Worm (Caenorhabditis elegans) whole organism, late embryonic: Measurements from ENCODE around the gene F58E2.2.

ENCODE experiments used
- ama-1 ChIP-seq: fragments of 150-350 bp; optimal IDR thresholded peaks from 2 replicates; lab custom pipeline; 2014
- ceh-18 ChIP-seq: sonication (generic microtip); optimal IDR thresholded peaks from 2 replicates; lab custom pipeline; 2016; ENCODE audit warnings: missing genetic modification characterization, missing compliant biosample characterization
- dve-1 ChIP-seq: sonication (generic microtip); optimal IDR thresholded peaks from 2 replicates; lab custom pipeline; 2017; ENCODE audit warnings: antibody characterized with exemption, mild to moderate bottlenecking, missing genetic modification characterization, missing compliant biosample characterization
- ets-4 ChIP-seq: sonication (generic microtip); optimal IDR thresholded peaks from 2 replicates; lab custom pipeline; 2016; ENCODE audit warnings: missing genetic modification characterization, missing compliant biosample characterization
- fkh-10 ChIP-seq: fragments of 150-350 bp; optimal IDR thresholded peaks from 2 replicates; lab custom pipeline; 2014; ENCODE audit warnings: missing biosample characterization, missing genetic modification reagents, missing genetic modification characterization
- gmeb-2 ChIP-seq: sonication (generic microtip); optimal IDR thresholded peaks from 2 replicates; lab custom pipeline; 2016; ENCODE audit warnings: missing genetic modification characterization, inconsistent platforms, missing compliant biosample characterization
- hlh-13 ChIP-seq: fragments of 200-800 bp; sonication (Bioruptor generic); optimal IDR thresholded peaks from 2 replicates; lab custom pipeline; 2018; ENCODE audit warnings: mild to moderate bottlenecking, missing genetic modification characterization, missing compliant biosample characterization
- npax-4 ChIP-seq: sonication (generic microtip); optimal IDR thresholded peaks from 2 replicates; lab custom pipeline; 2016; ENCODE audit warnings: missing genetic modification characterization, missing compliant biosample characterization
- pqm-1 ChIP-seq: sonication (generic microtip); optimal IDR thresholded peaks from 2 replicates; lab custom pipeline; 2016; ENCODE audit warnings: missing genetic modification characterization, missing compliant biosample characterization
- pros-1 ChIP-seq: fragments of 150-350 bp; optimal IDR thresholded peaks from 2 replicates; lab custom pipeline; 2014; ENCODE audit warnings: missing biosample characterization, missing genetic modification reagents, missing genetic modification characterization
- ttx-3 ChIP-seq: sonication (generic microtip); optimal IDR thresholded peaks from 2 replicates; lab custom pipeline; 2016; ENCODE audit warnings: missing genetic modification reagents, missing genetic modification characterization, missing compliant biosample characterization
- unc-42 ChIP-seq: sonication (generic microtip); optimal IDR thresholded peaks from 2 replicates; lab custom pipeline; 2016; ENCODE audit warnings: missing genotype, missing genetic modification characterization, missing compliant biosample characterization

ce11 chrIV:3517582-3517981 lies 47.7 kb downstream of the F58E2.2 start:
- TF ChIP-seq npax-4, result no peak
- no peak for TF ChIP-seq pros-1 (tag; lab: Kevin White, UChicago)
- TF ChIP-seq ets-4 (tag; lab: Kevin White, UChicago), result no peak
- no peak for TF ChIP-seq gmeb-2 (tag; lab: Kevin White, UChicago)
- TF ChIP-seq ama-1 (lab: Kevin White, UChicago), result no peak
- no peak for TF ChIP-seq fkh-10 (GFP tag; lab: Kevin White, UChicago)
- no peak for TF ChIP-seq ceh-18 (tag; lab: Kevin White, UChicago)
- no peak for TF ChIP-seq pqm-1
- no peak for TF ChIP-seq ttx-3 (tag; lab: Kevin White, UChicago)
- TF ChIP-seq hlh-13 (GFP tag; lab: Kevin White, UChicago), result no peak
- TF ChIP-seq dve-1 (tag; lab: Kevin White, UChicago), result no peak
- no peak for TF ChIP-seq unc-42
